Fruit fly (Drosophila melanogaster) whole organism, adult: ENCODE data around the gene zfh2.
A peak's percentile ranks its signal among the peaks of the same experiment; 100 is the strongest.

Experiments
- CG11617 ChIP-seq: fragments of 200-800 bp; sonication (Bioruptor generic); optimal IDR thresholded peaks from 2 replicates; lab custom pipeline; 2017; ENCODE audit warnings: mild to moderate bottlenecking, missing biosample characterization, missing genetic modification reagents, missing genetic modification characterization
- CG14711 ChIP-seq: fragments of 200-800 bp; sonication (Bioruptor generic); optimal IDR thresholded peaks from 2 replicates; lab custom pipeline; 2018; ENCODE audit warnings: missing biosample characterization, mild to moderate bottlenecking, missing genetic modification characterization, moderate library complexity
- CG1620 ChIP-seq: fragments of 200-800 bp; sonication (Bioruptor generic); optimal IDR thresholded peaks from 2 replicates; lab custom pipeline; 2016; ENCODE audit warnings: missing biosample characterization, missing genetic modification characterization
- CG5204 ChIP-seq: fragments of 200-800 bp; sonication (Bioruptor generic); optimal IDR thresholded peaks from 2 replicates; lab custom pipeline; 2016; ENCODE audit warnings: missing biosample characterization, missing genetic modification characterization
- Mnt ChIP-seq: fragments of 200-800 bp; sonication (Bioruptor generic); optimal IDR thresholded peaks from 2 replicates; lab custom pipeline; 2016; ENCODE audit warnings: missing biosample characterization, mild to moderate bottlenecking, missing genetic modification characterization
- bab1 ChIP-seq: fragments of 200-800 bp; sonication (Bioruptor generic); optimal IDR thresholded peaks from 3 replicates; lab custom pipeline; 2019; ENCODE audit warnings: missing biosample characterization, mild to moderate bottlenecking, missing genetic modification characterization, moderate library complexity
- cic ChIP-seq: fragments of 200-800 bp; sonication (Bioruptor generic); optimal IDR thresholded peaks from 2 replicates; lab custom pipeline; 2017; ENCODE audit warnings: missing biosample characterization, mild to moderate bottlenecking, missing genetic modification characterization, moderate library complexity
- cnc ChIP-seq, 2 experiments: fragments of >200 bp; optimal IDR thresholded peaks; 2 replicates each; lab custom pipeline; 2017
- kay ChIP-seq: fragments of 200-800 bp; sonication (Bioruptor generic); peaks from one replicate; lab custom pipeline; 2016; ENCODE audit warnings: missing biosample characterization, missing genetic modification characterization, borderline replicate concordance
- tj ChIP-seq: fragments of 200-800 bp; sonication (Bioruptor generic); optimal IDR thresholded peaks from 3 replicates; lab custom pipeline; 2017; ENCODE audit warnings: missing biosample characterization, mild to moderate bottlenecking, missing genetic modification characterization, moderate library complexity
- toe ChIP-seq: fragments of 200-800 bp; sonication (Bioruptor generic); optimal IDR thresholded peaks from 2 replicates; lab custom pipeline; 2016; ENCODE audit warnings: missing biosample characterization, missing genetic modification characterization

dm6 chr4:453303-453702, 48.3 kb upstream of the zfh2 start:
- TF ChIP-seq Mnt (GFP tag; lab: Kevin White, UChicago) (no peak), CG5204 (GFP tag; lab: Kevin White, UChicago) (no peak), tj (GFP tag; lab: Kevin White, UChicago) (no peak), bab1 (GFP tag; lab: Kevin White, UChicago) (no peak), cic (GFP tag; lab: Kevin White, UChicago) (no peak), cnc (optimal IDR thresholded peaks at IDR 0.05; lab: Kevin White, UChicago) (no peak), toe (GFP tag; lab: Kevin White, UChicago) (no peak), kay (GFP tag; lab: Kevin White, UChicago) (peak; percentile 90), CG11617 (no peak), CG14711 (no peak), CG1620 (no peak)
